Worm (Caenorhabditis elegans) whole organism, midembryonic: ENCODE results near the gene par-3.

Experiments used
- T22C8.4 ChIP-seq: fragments of 200-800 bp; sonication (Bioruptor generic); IDR thresholded peaks from 2 replicates; pipeline ENCODE4 v1.3.6; 2022; ENCODE audit warnings: missing genetic modification characterization, missing compliant biosample characterization
- cog-1 ChIP-seq: sonication (generic microtip); optimal IDR thresholded peaks from 2 replicates; lab custom pipeline; 2016; ENCODE audit warnings: missing genetic modification characterization, missing compliant biosample characterization
- flt-1 ChIP-seq: fragments of 200-800 bp; sonication (Bioruptor generic); IDR thresholded peaks from 2 replicates; pipeline ENCODE4 v1.3.6; 2022; ENCODE audit warnings: missing genetic modification characterization, missing compliant biosample characterization
- klf-2 ChIP-seq: fragments of 200-800 bp; sonication (Bioruptor generic); conservative IDR thresholded peaks from 2 replicates; pipeline ENCODE4 v1.3.6; 2022; ENCODE audit warnings: missing genetic modification reagents, missing genetic modification characterization, missing compliant biosample characterization
- med-1 ChIP-seq: sonication (generic microtip); optimal IDR thresholded peaks from 2 replicates; lab custom pipeline; 2017; ENCODE audit warnings: missing genetic modification characterization, mild to moderate bottlenecking, missing compliant biosample characterization, antibody characterized with exemption, missing genetic modification reagents; ENCODE audit not compliant: insufficient read depth
- ref-1 ChIP-seq: fragments of 200-800 bp; sonication (Bioruptor generic); conservative IDR thresholded peaks from 2 replicates; pipeline ENCODE4 v1.3.6; 2022; ENCODE audit warnings: missing genetic modification reagents, missing genetic modification characterization, missing compliant biosample characterization
- tab-1 ChIP-seq: fragments of 200-800 bp; sonication (Bioruptor generic); IDR thresholded peaks from 2 replicates; pipeline ENCODE4 v1.3.6; 2022; ENCODE audit warnings: missing genetic modification characterization, missing compliant biosample characterization
- ztf-23 ChIP-seq: fragments of 200-800 bp; sonication (Bioruptor generic); IDR thresholded peaks from 2 replicates; pipeline ENCODE4 v1.3.6; 2022; ENCODE audit warnings: missing genetic modification reagents, missing genetic modification characterization, missing compliant biosample characterization
- ztf-29 ChIP-seq: fragments of 200-800 bp; sonication (Bioruptor generic); IDR thresholded peaks from 2 replicates; pipeline ENCODE4 v1.3.6; 2022; ENCODE audit warnings: missing genetic modification reagents, missing genetic modification characterization, missing compliant biosample characterization

The par-3 gene

ce11 chrIII:5634509-5634908, 29.5 kb upstream of the par-3 start:
- TF ChIP-seq klf-2 (GFP tag; lab: Robert Waterston, UW), result no peak
- no peak for TF ChIP-seq ztf-23 (GFP tag; lab: Robert Waterston, UW)
- TF ChIP-seq ref-1 (GFP tag; lab: Robert Waterston, UW), result no peak
- TF ChIP-seq flt-1 (GFP tag; lab: Robert Waterston, UW), result no peak
- TF ChIP-seq T22C8.4 (GFP tag; lab: Robert Waterston, UW), result no peak
- no peak for TF ChIP-seq ztf-29 (GFP tag; lab: Robert Waterston, UW)
- no peak for TF ChIP-seq tab-1 (GFP tag; lab: Robert Waterston, UW)
- TF ChIP-seq med-1, result no peak
- no peak for TF ChIP-seq cog-1 (tag; lab: Kevin White, UChicago)

- TF ChIP-seq T22C8.4 (GFP tag; lab: Robert Waterston, UW) (no peak), tab-1 (GFP tag; lab: Robert Waterston, UW) (no peak), med-1 (no peak), ref-1 (GFP tag; lab: Robert Waterston, UW) (no peak), klf-2 (GFP tag; lab: Robert Waterston, UW) (no peak), ztf-23 (GFP tag; lab: Robert Waterston, UW) (no peak), flt-1 (GFP tag; lab: Robert Waterston, UW) (no peak), cog-1 (tag; lab: Kevin White, UChicago) (no peak), ztf-29 (GFP tag; lab: Robert Waterston, UW) (no peak)
Observed at ce11 chrIII:5635179-5635578, 28.9 kb upstream of the par-3 start, which contains the start of gene ckk-1. Gene ckk-1 (plus strand): TSS chrIII:5635479.

ce11 chrIII:5637297-5637876, 26.6 kb upstream of the par-3 start:
- TF ChIP-seq T22C8.4 (GFP tag; lab: Robert Waterston, UW) (0 out of 2 replicates have a peak, but pooled peaks have one; percentile 14), ztf-23 (GFP tag; lab: Robert Waterston, UW) (peak; percentile 55; the same call in 1 of the 2 replicates), tab-1 (GFP tag; lab: Robert Waterston, UW) (peak; percentile 75; the same call in 1 of the 2 replicates), flt-1 (GFP tag; lab: Robert Waterston, UW) (peak; percentile 82), klf-2 (GFP tag; lab: Robert Waterston, UW) (peak; percentile 48; the same call in 1 of the 2 replicates)

ce11 chrIII:5639893-5640292, 24.1 kb upstream of the par-3 start:
- no peak for TF ChIP-seq ztf-23 (GFP tag; lab: Robert Waterston, UW)

ce11 chrIII:5642692-5643091, 21.3 kb upstream of the par-3 start:
- no peak for TF ChIP-seq flt-1 (GFP tag; lab: Robert Waterston, UW)
- no peak for TF ChIP-seq tab-1 (GFP tag; lab: Robert Waterston, UW)
- no peak for TF ChIP-seq med-1
- TF ChIP-seq klf-2 (GFP tag; lab: Robert Waterston, UW), result no peak
- TF ChIP-seq T22C8.4 (GFP tag; lab: Robert Waterston, UW), result no peak
- TF ChIP-seq cog-1 (tag; lab: Kevin White, UChicago), result no peak
- no peak for TF ChIP-seq ref-1 (GFP tag; lab: Robert Waterston, UW)
- no peak for TF ChIP-seq ztf-23 (GFP tag; lab: Robert Waterston, UW)
- TF ChIP-seq ztf-29 (GFP tag; lab: Robert Waterston, UW), result no peak

ce11 chrIII:5653692-5654105, 10.3 kb upstream of the par-3 start:
- TF ChIP-seq T22C8.4 (GFP tag; lab: Robert Waterston, UW) (no peak), tab-1 (GFP tag; lab: Robert Waterston, UW) (no peak), klf-2 (GFP tag; lab: Robert Waterston, UW) (no peak), ztf-29 (GFP tag; lab: Robert Waterston, UW) (no peak), ztf-23 (GFP tag; lab: Robert Waterston, UW) (0 out of 2 replicates have a peak, but pooled peaks have one; percentile 13)

- TF ChIP-seq cog-1 (tag; lab: Kevin White, UChicago) (no peak), flt-1 (GFP tag; lab: Robert Waterston, UW) (no peak), tab-1 (GFP tag; lab: Robert Waterston, UW) (no peak), ref-1 (GFP tag; lab: Robert Waterston, UW) (no peak), T22C8.4 (GFP tag; lab: Robert Waterston, UW) (no peak)
Observed at ce11 chrIII:5656941-5657340, 7.1 kb upstream of the par-3 start, which contains the start of gene sdz-21. Gene sdz-21 (minus strand): TSS chrIII:5657041.

ce11 chrIII:5660976-5661375, 3.1 kb upstream of the par-3 start, which contains the start of gene F54E7.6:
Gene F54E7.6 (minus strand): TSS chrIII:5661085.
- TF ChIP-seq klf-2 (GFP tag; lab: Robert Waterston, UW) (no peak), med-1 (no peak), tab-1 (GFP tag; lab: Robert Waterston, UW) (no peak), flt-1 (GFP tag; lab: Robert Waterston, UW) (no peak), T22C8.4 (GFP tag; lab: Robert Waterston, UW) (no peak), ref-1 (GFP tag; lab: Robert Waterston, UW) (no peak), ztf-23 (GFP tag; lab: Robert Waterston, UW) (no peak), ztf-29 (GFP tag; lab: Robert Waterston, UW) (no peak), cog-1 (tag; lab: Kevin White, UChicago) (no peak)

ce11 chrIII:5663521-5663920, 512 bp upstream of the par-3 start:
- TF ChIP-seq cog-1 (tag; lab: Kevin White, UChicago) (no peak), flt-1 (GFP tag; lab: Robert Waterston, UW) (no peak), ref-1 (GFP tag; lab: Robert Waterston, UW) (no peak)

ce11 chrIII:5665278-5665677, 1.2 kb downstream of the par-3 start:
- no peak for TF ChIP-seq ztf-23 (GFP tag; lab: Robert Waterston, UW)
- TF ChIP-seq tab-1 (GFP tag; lab: Robert Waterston, UW), result no peak
- no peak for TF ChIP-seq cog-1 (tag; lab: Kevin White, UChicago)
- no peak for TF ChIP-seq ref-1 (GFP tag; lab: Robert Waterston, UW)
- TF ChIP-seq klf-2 (GFP tag; lab: Robert Waterston, UW), result no peak
- no peak for TF ChIP-seq ztf-29 (GFP tag; lab: Robert Waterston, UW)
- TF ChIP-seq T22C8.4 (GFP tag; lab: Robert Waterston, UW), result no peak
- no peak for TF ChIP-seq med-1
- no peak for TF ChIP-seq flt-1 (GFP tag; lab: Robert Waterston, UW)
